Fruit fly (Drosophila melanogaster) whole organism: ENCODE measurements around the gene acj6.

Experiments used
- CG8478 ChIP-seq: fragments of >200 bp; optimal IDR thresholded peaks from 2 replicates; lab custom pipeline; 2018; ENCODE audit warnings: inconsistent platforms
- pan ChIP-seq: fragments of >200 bp; optimal IDR thresholded peaks from 2 replicates; lab custom pipeline; 2017
- psq ChIP-seq: fragments of >200 bp; optimal IDR thresholded peaks from 2 replicates; lab custom pipeline; 2017

dm6 chrX:15387344-15387743 lies 8.5 kb upstream of the acj6 start:
- no peak for TF ChIP-seq CG8478 (lab: Kevin White, UChicago)
- no peak for TF ChIP-seq psq (lab: Kevin White, UChicago)
- no peak for TF ChIP-seq pan (lab: Kevin White, UChicago)
